Fruit fly (Drosophila melanogaster) whole organism, embryonic: ENCODE data around the gene Spps.

Source experiments
- MESR4 ChIP-seq: fragments of 200-800 bp; sonication (Bioruptor generic); optimal IDR thresholded peaks from 2 replicates; lab custom pipeline; 2018; ENCODE audit warnings: missing biosample characterization, mild to moderate bottlenecking, missing genetic modification characterization, moderate library complexity
- nmo ChIP-seq: fragments of 200-800 bp; sonication (Bioruptor generic); optimal IDR thresholded peaks from 2 replicates; lab custom pipeline; 2018; ENCODE audit warnings: missing biosample characterization, mild to moderate bottlenecking, missing genetic modification characterization, moderate library complexity
- so ChIP-seq: fragments of 200-800 bp; sonication (Bioruptor generic); IDR thresholded peaks from 3 replicates; pipeline ENCODE4 v1.3.6; 2022; ENCODE audit warnings: missing biosample characterization, missing genetic modification characterization

- no peak for TF ChIP-seq so (GFP tag; lab: Robert Waterston, UW)
- peak; percentile 76 for TF ChIP-seq MESR4 (GFP tag; lab: Kevin White, UChicago)
- peak; percentile 78 for TF ChIP-seq nmo (GFP tag; lab: Kevin White, UChicago)
Measured at dm6 chr3R:24252494-24252893, 25.8 kb upstream of the Spps start, which contains the start of gene beta-PheRS.
